Worm (Caenorhabditis elegans): ENCODE data around the gene acdh-2.

DNA sequence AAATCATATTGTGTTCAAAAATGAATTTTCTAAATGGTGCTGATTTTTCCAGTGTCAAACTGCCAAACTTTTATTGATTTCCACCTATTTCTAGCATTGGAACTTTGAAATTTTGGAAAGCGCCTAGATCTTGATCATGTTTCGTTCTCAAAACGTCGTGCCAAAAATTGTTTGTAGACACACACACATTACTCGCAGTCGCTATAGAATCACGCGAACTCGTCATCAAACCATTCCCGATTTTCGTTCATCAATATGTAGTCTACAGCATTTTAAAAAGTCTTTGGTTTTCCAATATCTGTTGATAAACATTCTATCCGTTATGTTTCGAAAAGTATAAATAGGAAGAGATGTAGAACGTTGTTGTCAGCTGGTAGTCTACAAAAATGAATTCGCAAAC is 23.0 kb upstream of the acdh-2 start, which contains the start of the genes C17C3.1 and C17C3.15:
- TF ChIP-seq elt-3 (tag; optimal IDR thresholded peaks at IDR 0.05) (no peak), ztf-11 (tag; optimal IDR thresholded peaks at IDR 0.05) (no peak)
